Worm (Caenorhabditis elegans) whole organism, L2 larva: ENCODE results near the gene Y17G9A.4.

ENCODE experiments used
- snpc-4 ChIP-seq: fragments of 150-350 bp; optimal IDR thresholded peaks from 2 replicates; lab custom pipeline; 2014; ENCODE audit warnings: missing biosample characterization, missing genetic modification characterization
- ztf-4 ChIP-seq: fragments of 150-350 bp; optimal IDR thresholded peaks from 2 replicates; lab custom pipeline; 2014; ENCODE audit warnings: missing biosample characterization, missing genetic modification characterization

DNA sequence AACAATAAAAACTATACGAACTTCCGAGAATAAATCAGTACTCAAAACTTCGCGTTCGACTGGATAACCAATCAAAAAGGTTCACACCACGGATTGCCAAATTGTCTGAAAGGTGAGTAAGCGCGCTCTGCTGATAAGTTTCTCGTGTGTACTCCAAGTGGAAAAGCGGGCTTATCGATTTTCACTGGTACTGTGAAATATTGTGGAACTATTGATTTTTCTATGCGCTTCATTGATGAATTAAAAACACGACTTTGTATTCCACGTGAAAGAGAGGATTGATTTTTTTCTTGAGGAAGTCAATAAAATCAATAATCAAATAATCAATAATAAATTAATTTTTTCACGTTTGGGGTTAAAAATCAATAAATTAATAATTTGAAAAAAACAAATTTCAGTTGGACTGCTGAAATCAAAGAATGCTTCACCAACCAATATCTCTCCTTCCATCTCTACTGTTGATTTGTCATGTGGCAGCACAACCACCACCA, 44.3 kb upstream of the Y17G9A.4 start, which contains the start of gene T08B6.4:
- TF ChIP-seq ztf-4 (tag; lab: Kevin White, UChicago) (no peak), snpc-4 (no peak)
